Fruit fly (Drosophila melanogaster) whole organism, embryonic: ENCODE measurements around the gene CG32189.

Experiments used
- ATbp ChIP-seq: fragments of 200-800 bp; sonication (Bioruptor generic); optimal IDR thresholded peaks from 2 replicates; lab custom pipeline; 2017; ENCODE audit warnings: missing biosample characterization, mild to moderate bottlenecking, missing genetic modification characterization, missing genetic modification reagents
- Ada2b ChIP-seq: fragments of 200-800 bp; sonication (Bioruptor generic); IDR thresholded peaks from 2 replicates; pipeline ENCODE4 v1.3.6; 2022; ENCODE audit warnings: missing biosample characterization, missing genetic modification characterization
- Aef1 ChIP-seq: fragments of 200-800 bp; sonication (Bioruptor generic); IDR thresholded peaks from 3 replicates; pipeline ENCODE4 v1.3.6; 2022; ENCODE audit warnings: missing biosample characterization, missing genetic modification characterization
- Atf-2 ChIP-seq: fragments of 200-800 bp; sonication (Bioruptor generic); optimal IDR thresholded peaks from 2 replicates; lab custom pipeline; 2016; ENCODE audit warnings: missing biosample characterization, missing genetic modification characterization
- CG10147 ChIP-seq: fragments of 200-800 bp; sonication (Bioruptor generic); optimal IDR thresholded peaks from 2 replicates; lab custom pipeline; 2019; ENCODE audit warnings: missing biosample characterization, mild to moderate bottlenecking, missing genetic modification characterization, moderate library complexity
- CG1024 ChIP-seq: fragments of 200-800 bp; sonication (Bioruptor generic); IDR thresholded peaks from 2 replicates; pipeline ENCODE4 v1.3.6; 2022; ENCODE audit warnings: missing biosample characterization, missing genetic modification characterization
- CG12219 ChIP-seq: fragments of 200-800 bp; sonication (Bioruptor generic); optimal IDR thresholded peaks from 3 replicates; lab custom pipeline; 2018; ENCODE audit warnings: missing biosample characterization, mild to moderate bottlenecking, missing genetic modification characterization
- CG12744 ChIP-seq: fragments of 200-800 bp; sonication (Bioruptor generic); optimal IDR thresholded peaks from 2 replicates; lab custom pipeline; 2016; ENCODE audit warnings: missing biosample characterization, missing genetic modification characterization
- CG12769 ChIP-seq: fragments of 200-800 bp; sonication (Bioruptor generic); optimal IDR thresholded peaks from 2 replicates; lab custom pipeline; 2019; ENCODE audit warnings: missing biosample characterization, mild to moderate bottlenecking, missing genetic modification characterization, moderate library complexity
- CG13424 ChIP-seq: fragments of 200-800 bp; sonication (Bioruptor generic); optimal IDR thresholded peaks from 2 replicates; lab custom pipeline; 2019; ENCODE audit warnings: missing biosample characterization, mild to moderate bottlenecking, missing genetic modification characterization, moderate library complexity
- CG15696 ChIP-seq: fragments of 200-800 bp; sonication (Bioruptor generic); optimal IDR thresholded peaks from 2 replicates; lab custom pipeline; 2019; ENCODE audit warnings: missing biosample characterization, mild to moderate bottlenecking, missing genetic modification characterization, moderate library complexity
- CG17359 ChIP-seq: fragments of 200-800 bp; sonication (Bioruptor generic); optimal IDR thresholded peaks from 3 replicates; lab custom pipeline; 2018; ENCODE audit warnings: missing biosample characterization, mild to moderate bottlenecking, missing genetic modification characterization, moderate library complexity
- CG18262 ChIP-seq: fragments of 200-800 bp; optimal IDR thresholded peaks from 3 replicates; lab custom pipeline; 2019; ENCODE audit warnings: missing biosample characterization, mild to moderate bottlenecking, missing genetic modification characterization, moderate library complexity
- CG2120 ChIP-seq: fragments of 200-800 bp; sonication (Bioruptor generic); optimal IDR thresholded peaks from 3 replicates; lab custom pipeline; 2016; ENCODE audit warnings: missing biosample characterization, missing genetic modification characterization
- CG30020 ChIP-seq: fragments of 200-800 bp; optimal IDR thresholded peaks from 2 replicates; lab custom pipeline; 2019; ENCODE audit warnings: missing biosample characterization, mild to moderate bottlenecking, missing genetic modification characterization, moderate library complexity
- CG32532 ChIP-seq: fragments of 200-800 bp; sonication (Bioruptor generic); IDR thresholded peaks from 2 replicates; pipeline ENCODE4 v1.3.6; 2022; ENCODE audit warnings: missing biosample characterization, missing genetic modification characterization
- CG4854 ChIP-seq: fragments of 200-800 bp; sonication (Bioruptor generic); optimal IDR thresholded peaks from 2 replicates; lab custom pipeline; 2016; ENCODE audit warnings: missing biosample characterization, missing genetic modification characterization, inconsistent platforms
- CG7963 ChIP-seq: fragments of 200-800 bp; sonication (Bioruptor generic); IDR thresholded peaks from 3 replicates; pipeline ENCODE4 v1.3.6; 2022; ENCODE audit warnings: missing biosample characterization, missing genetic modification characterization; ENCODE audit not compliant: partially characterized antibody
- CG8388 ChIP-seq: fragments of 200-800 bp; sonication (Bioruptor generic); optimal IDR thresholded peaks from 2 replicates; lab custom pipeline; 2019; ENCODE audit warnings: missing biosample characterization, mild to moderate bottlenecking, missing genetic modification characterization, moderate library complexity
- Dip2 ChIP-seq: fragments of 200-800 bp; sonication (Bioruptor generic); IDR thresholded peaks from 2 replicates; pipeline ENCODE4 v1.3.6; 2022; ENCODE audit warnings: missing biosample characterization, missing genetic modification characterization
- Doc2 ChIP-seq: fragments of 200-800 bp; sonication (Bioruptor generic); IDR thresholded peaks from 2 replicates; pipeline ENCODE4 v1.3.6; 2022; ENCODE audit warnings: missing biosample characterization, missing genetic modification characterization
- Dref ChIP-seq: fragments of 200-800 bp; sonication (Bioruptor generic); IDR thresholded peaks from 2 replicates; pipeline ENCODE4 v1.3.6; 2022; ENCODE audit warnings: missing biosample characterization, missing genetic modification characterization
- Fer3 ChIP-seq: fragments of 200-800 bp; sonication (Bioruptor generic); optimal IDR thresholded peaks from 2 replicates; lab custom pipeline; 2018; ENCODE audit warnings: missing biosample characterization, mild to moderate bottlenecking, missing genetic modification characterization, moderate library complexity
- Gsc ChIP-seq: fragments of 200-800 bp; sonication (Bioruptor generic); IDR thresholded peaks from 2 replicates; pipeline ENCODE4 v1.3.6; 2022; ENCODE audit warnings: missing biosample characterization, missing genetic modification characterization
- HLH4C ChIP-seq: fragments of 200-800 bp; sonication (Bioruptor generic); IDR thresholded peaks from 3 replicates; pipeline ENCODE4 v1.3.6; 2022; ENCODE audit warnings: missing biosample characterization, missing genetic modification characterization; ENCODE audit not compliant: partially characterized antibody
- Hr3 ChIP-seq: fragments of 200-800 bp; sonication (Bioruptor generic); optimal IDR thresholded peaks from 3 replicates; lab custom pipeline; 2016; ENCODE audit warnings: missing biosample characterization, missing genetic modification characterization
- Mad ChIP-seq: fragments of 200-800 bp; sonication (Bioruptor generic); optimal IDR thresholded peaks from 2 replicates; lab custom pipeline; 2016; ENCODE audit warnings: missing biosample characterization, missing genetic modification characterization
- Meics ChIP-seq: fragments of 200-800 bp; sonication (Bioruptor generic); optimal IDR thresholded peaks from 2 replicates; lab custom pipeline; 2017; ENCODE audit warnings: missing biosample characterization, mild to moderate bottlenecking, missing genetic modification characterization
- Nf-YB ChIP-seq: fragments of 200-800 bp; sonication (Bioruptor generic); optimal IDR thresholded peaks from 3 replicates; lab custom pipeline; 2019; ENCODE audit warnings: missing biosample characterization, mild to moderate bottlenecking, missing genetic modification characterization, moderate library complexity
- Poxn ChIP-seq: fragments of 200-800 bp; sonication (Bioruptor generic); IDR thresholded peaks from 2 replicates; pipeline ENCODE4 v1.3.6; 2022; ENCODE audit warnings: missing biosample characterization, missing genetic modification characterization
- Xbp1 ChIP-seq: fragments of 200-800 bp; sonication (Bioruptor generic); optimal IDR thresholded peaks from 3 replicates; lab custom pipeline; 2016; ENCODE audit warnings: missing biosample characterization, mild to moderate bottlenecking, missing genetic modification characterization
- ara ChIP-seq: fragments of 200-800 bp; sonication (Bioruptor generic); IDR thresholded peaks from 2 replicates; pipeline ENCODE4 v1.3.6; 2022; ENCODE audit warnings: missing biosample characterization, missing genetic modification characterization
- bbx ChIP-seq: fragments of 200-800 bp; sonication (Bioruptor generic); IDR thresholded peaks from 2 replicates; pipeline ENCODE4 v1.3.6; 2022; ENCODE audit warnings: missing biosample characterization, missing genetic modification characterization; ENCODE audit not compliant: partially characterized antibody
- btn ChIP-seq: fragments of 200-800 bp; sonication (Bioruptor generic); optimal IDR thresholded peaks from 2 replicates; lab custom pipeline; 2016; ENCODE audit warnings: missing biosample characterization, missing genetic modification characterization
- ems ChIP-seq: fragments of 200-800 bp; sonication (Bioruptor generic); optimal IDR thresholded peaks from 3 replicates; lab custom pipeline; 2016; ENCODE audit warnings: missing biosample characterization, missing genetic modification characterization
- esg ChIP-seq: fragments of 200-800 bp; sonication (Bioruptor generic); conservative IDR thresholded peaks from 2 replicates; pipeline ENCODE4 v1.3.6; 2022; ENCODE audit warnings: missing biosample characterization, missing genetic modification characterization
- eve ChIP-seq, 2 experiments: fragments of >200 bp; optimal IDR thresholded peaks; 2 replicates each; lab custom pipeline; 2017; ENCODE audit warnings: missing biosample characterization in 2 of 2, missing genetic modification characterization in 2 of 2
- exex ChIP-seq: fragments of 200-800 bp; sonication (Bioruptor generic); optimal IDR thresholded peaks from 4 replicates; lab custom pipeline; 2018; ENCODE audit warnings: missing biosample characterization, mild to moderate bottlenecking, missing genetic modification characterization, moderate library complexity
- gsb-n ChIP-seq: fragments of 200-800 bp; sonication (Bioruptor generic); optimal IDR thresholded peaks from 3 replicates; lab custom pipeline; 2018; ENCODE audit warnings: missing biosample characterization, mild to moderate bottlenecking, missing genetic modification characterization
- luna ChIP-seq: fragments of 200-800 bp; sonication (Bioruptor generic); optimal IDR thresholded peaks from 2 replicates; lab custom pipeline; 2016; ENCODE audit warnings: missing biosample characterization, missing genetic modification characterization
- nom ChIP-seq: fragments of 200-800 bp; sonication (Bioruptor generic); optimal IDR thresholded peaks from 2 replicates; lab custom pipeline; 2017; ENCODE audit warnings: missing biosample characterization, missing genetic modification characterization, mild to moderate bottlenecking, moderate library complexity, missing genetic modification reagents
- pita ChIP-seq: fragments of 200-800 bp; sonication (Bioruptor generic); optimal IDR thresholded peaks from 2 replicates; lab custom pipeline; 2017; ENCODE audit warnings: missing biosample characterization, mild to moderate bottlenecking, missing genetic modification characterization
- ro ChIP-seq: fragments of 200-800 bp; sonication (Bioruptor generic); IDR thresholded peaks from 2 replicates; pipeline ENCODE4 v1.3.6; 2022; ENCODE audit warnings: missing biosample characterization, missing genetic modification characterization
- sd ChIP-seq: fragments of 200-800 bp; sonication (Bioruptor generic); optimal IDR thresholded peaks from 3 replicates; lab custom pipeline; 2018; ENCODE audit warnings: missing biosample characterization, mild to moderate bottlenecking, missing genetic modification characterization, moderate library complexity
- sens ChIP-seq: fragments of 200-800 bp; sonication (Bioruptor generic); peaks from one replicate; lab custom pipeline; 2016; ENCODE audit warnings: missing biosample characterization, missing genetic modification characterization
- slou ChIP-seq: fragments of 200-800 bp; sonication (Bioruptor generic); optimal IDR thresholded peaks from 3 replicates; lab custom pipeline; 2016; ENCODE audit warnings: missing biosample characterization, missing genetic modification characterization
- slp2 ChIP-seq: fragments of 200-800 bp; sonication (Bioruptor generic); optimal IDR thresholded peaks from 2 replicates; lab custom pipeline; 2016; ENCODE audit warnings: missing biosample characterization, missing genetic modification characterization
- so ChIP-seq: fragments of 200-800 bp; sonication (Bioruptor generic); IDR thresholded peaks from 3 replicates; pipeline ENCODE4 v1.3.6; 2022; ENCODE audit warnings: missing biosample characterization, missing genetic modification characterization
- sob ChIP-seq: fragments of 200-800 bp; sonication (Bioruptor generic); IDR thresholded peaks from 2 replicates; pipeline ENCODE4 v1.3.6; 2022; ENCODE audit warnings: missing biosample characterization, missing genetic modification characterization
- tio ChIP-seq: fragments of 200-800 bp; sonication (Bioruptor generic); optimal IDR thresholded peaks from 2 replicates; lab custom pipeline; 2017; ENCODE audit warnings: missing biosample characterization, missing genetic modification characterization, inconsistent platforms
- tll ChIP-seq, 2 experiments: fragments of 200-800 bp in 1 of 2; fragments of >200 bp in 1 of 2; sonication (Bioruptor generic) in 1 of 2; optimal IDR thresholded peaks; 2 replicates each; lab custom pipeline; 2017 to 2019; ENCODE audit warnings: missing biosample characterization in 2 of 2, missing genetic modification characterization in 2 of 2, mild to moderate bottlenecking in 1 of 2, moderate library complexity in 1 of 2

CG32189 gene

DNA sequence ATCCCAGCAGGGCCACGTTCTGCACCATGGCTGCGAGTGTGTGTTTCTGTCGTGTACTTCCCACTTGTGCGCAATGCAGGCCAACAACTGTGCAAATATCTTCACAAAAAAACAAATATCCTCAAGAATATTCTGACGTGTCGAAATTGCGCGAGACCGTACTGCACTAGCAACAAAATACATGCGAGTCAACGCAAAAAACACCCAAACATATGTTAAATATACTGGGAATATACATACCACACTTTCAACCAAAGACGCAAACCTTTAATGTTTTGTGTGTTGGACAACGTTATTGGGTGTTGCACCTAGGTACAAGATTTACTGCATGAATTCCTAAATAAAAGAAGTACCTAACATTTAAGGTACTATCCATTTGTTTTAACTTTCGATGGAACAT lies 32.9 kb downstream of the CG32189 start, which contains the start of gene NUCB1 (continued):
- TF ChIP-seq tll (GFP tag; optimal IDR thresholded peaks at IDR 0.05; lab: Kevin White, UChicago), result peak in 1 of 2 experiments; percentile 74
- peak; percentile 70 for TF ChIP-seq CG2120 (GFP tag; lab: Kevin White, UChicago)
- no peak for TF ChIP-seq Nf-YB
- TF ChIP-seq CG15696, result peak; percentile 0
- TF ChIP-seq Doc2 (GFP tag; lab: Robert Waterston, UW), result no peak
- TF ChIP-seq CG1024, result no peak; the same call in 1 of the 2 replicates
- TF ChIP-seq ro, result no peak
- no peak for TF ChIP-seq exex (tag; lab: Kevin White, UChicago)
- TF ChIP-seq CG32532 (GFP tag; lab: Robert Waterston, UW), result peak; percentile 37; the same call in 1 of the 2 replicates
- TF ChIP-seq sens (GFP tag; lab: Kevin White, UChicago), result peak; percentile 79
- TF ChIP-seq Mad (GFP tag; lab: Kevin White, UChicago), result peak; percentile 12
- TF ChIP-seq ems (GFP tag; lab: Kevin White, UChicago), result peak; percentile 30
- TF ChIP-seq Dref, result peak; percentile 38
- TF ChIP-seq sd, result no peak
- TF ChIP-seq Meics (GFP tag; lab: Kevin White, UChicago), result peak; percentile 23
- no peak for TF ChIP-seq CG7963 (GFP tag; lab: Robert Waterston, UW)
- TF ChIP-seq Ada2b, result no peak
- TF ChIP-seq bbx, result no peak; the same call in 1 of the 2 replicates
- TF ChIP-seq Gsc (GFP tag; lab: Robert Waterston, UW), result no peak
- TF ChIP-seq CG12769 (tag; lab: Kevin White, UChicago), result no peak
- no peak for TF ChIP-seq eve (GFP tag; optimal IDR thresholded peaks at IDR 0.05; lab: Kevin White, UChicago)
- TF ChIP-seq CG4854, result no peak
- TF ChIP-seq slou (GFP tag; lab: Kevin White, UChicago), result no peak
- peak; percentile 26 for TF ChIP-seq luna (GFP tag; lab: Kevin White, UChicago)
- peak; percentile 54 for TF ChIP-seq ara
- no peak for TF ChIP-seq Fer3
- TF ChIP-seq esg (GFP tag; lab: Robert Waterston, UW), result no peak
- TF ChIP-seq Poxn, result no peak; the same call in 1 of the 2 replicates
- TF ChIP-seq CG18262 (tag; lab: Kevin White, UChicago), result no peak
- no peak for TF ChIP-seq HLH4C
- TF ChIP-seq CG8388 (GFP tag; lab: Kevin White, UChicago), result no peak
- no peak for TF ChIP-seq Dip2 (GFP tag; lab: Robert Waterston, UW)
- no peak for TF ChIP-seq btn
- peak; percentile 68 for TF ChIP-seq sob (GFP tag; lab: Robert Waterston, UW)
- TF ChIP-seq CG30020 (tag; lab: Kevin White, UChicago), result peak; percentile 29
- no peak for TF ChIP-seq gsb-n (tag; lab: Kevin White, UChicago)
- no peak for TF ChIP-seq ATbp (GFP tag; lab: Kevin White, UChicago)
- TF ChIP-seq CG12744 (GFP tag; lab: Kevin White, UChicago), result peak; percentile 47
- no peak for TF ChIP-seq Aef1 (GFP tag; lab: Robert Waterston, UW)
- TF ChIP-seq Hr3 (GFP tag; lab: Kevin White, UChicago), result peak; percentile 19
- TF ChIP-seq CG13424 (tag; lab: Kevin White, UChicago), result no peak
- peak; percentile 72 for TF ChIP-seq pita (GFP tag; lab: Kevin White, UChicago)
- TF ChIP-seq Atf-2 (GFP tag; lab: Kevin White, UChicago), result peak; percentile 12
- no peak for TF ChIP-seq CG17359 (tag; lab: Kevin White, UChicago)
- TF ChIP-seq tio (GFP tag; lab: Kevin White, UChicago), result no peak
- TF ChIP-seq CG12219, result no peak
- TF ChIP-seq slp2 (GFP tag; lab: Kevin White, UChicago), result peak; percentile 19
- TF ChIP-seq so (GFP tag; lab: Robert Waterston, UW), result no peak
- no peak for TF ChIP-seq nom (GFP tag; lab: Kevin White, UChicago)
- TF ChIP-seq Xbp1 (GFP tag; lab: Kevin White, UChicago), result peak; percentile 82
- no peak for TF ChIP-seq CG10147 (GFP tag; lab: Kevin White, UChicago)
